Fruit fly (Drosophila melanogaster) whole organism, embryonic: ENCODE measurements around the gene CG17732.

Source experiments
- Atf-2 ChIP-seq: fragments of 200-800 bp; sonication (Bioruptor generic); optimal IDR thresholded peaks from 2 replicates; lab custom pipeline; 2016; ENCODE audit warnings: missing biosample characterization, missing genetic modification characterization
- B-H2 ChIP-seq: fragments of 200-800 bp; sonication (Bioruptor generic); optimal IDR thresholded peaks from 2 replicates; lab custom pipeline; 2018; ENCODE audit warnings: missing biosample characterization, mild to moderate bottlenecking, missing genetic modification characterization
- Bgb ChIP-seq: fragments of 200-800 bp; sonication (Bioruptor generic); IDR thresholded peaks from 2 replicates; pipeline ENCODE4 v1.3.6; 2022; ENCODE audit warnings: missing biosample characterization, missing genetic modification characterization; ENCODE audit not compliant: partially characterized antibody
- BtbVII ChIP-seq: fragments of 200-800 bp; sonication (Bioruptor generic); optimal IDR thresholded peaks from 3 replicates; lab custom pipeline; 2017; ENCODE audit warnings: missing biosample characterization, mild to moderate bottlenecking, missing genetic modification characterization
- CG10209 ChIP-seq: fragments of 200-800 bp; sonication (Bioruptor generic); optimal IDR thresholded peaks from 3 replicates; lab custom pipeline; 2017; ENCODE audit warnings: missing biosample characterization, mild to moderate bottlenecking, missing genetic modification characterization, missing genetic modification reagents
- CG10543 ChIP-seq: fragments of 200-800 bp; sonication (Bioruptor generic); optimal IDR thresholded peaks from 3 replicates; lab custom pipeline; 2017; ENCODE audit warnings: missing biosample characterization, mild to moderate bottlenecking, missing genetic modification characterization, moderate library complexity
- CG10654 ChIP-seq: fragments of 200-800 bp; sonication (Bioruptor generic); optimal IDR thresholded peaks from 2 replicates; lab custom pipeline; 2016; ENCODE audit warnings: missing biosample characterization, missing genetic modification characterization
- CG11504 ChIP-seq: fragments of 200-800 bp; sonication (Bioruptor generic); optimal IDR thresholded peaks from 3 replicates; lab custom pipeline; 2019; ENCODE audit warnings: missing biosample characterization, mild to moderate bottlenecking, missing genetic modification characterization, moderate library complexity
- CG12744 ChIP-seq: fragments of 200-800 bp; sonication (Bioruptor generic); optimal IDR thresholded peaks from 2 replicates; lab custom pipeline; 2016; ENCODE audit warnings: missing biosample characterization, missing genetic modification characterization
- CG12769 ChIP-seq: fragments of 200-800 bp; sonication (Bioruptor generic); optimal IDR thresholded peaks from 2 replicates; lab custom pipeline; 2019; ENCODE audit warnings: missing biosample characterization, mild to moderate bottlenecking, missing genetic modification characterization, moderate library complexity
- CG13624 ChIP-seq: fragments of 200-800 bp; sonication (Bioruptor generic); optimal IDR thresholded peaks from 2 replicates; lab custom pipeline; 2016; ENCODE audit warnings: missing biosample characterization, missing genetic modification characterization
- CG13894 ChIP-seq: fragments of 200-800 bp; sonication (Bioruptor generic); optimal IDR thresholded peaks from 3 replicates; lab custom pipeline; 2018; ENCODE audit warnings: missing biosample characterization, mild to moderate bottlenecking, missing genetic modification characterization, moderate library complexity
- CG15514 ChIP-seq: fragments of 200-800 bp; sonication (Bioruptor generic); optimal IDR thresholded peaks from 3 replicates; lab custom pipeline; 2017; ENCODE audit warnings: missing biosample characterization, missing genetic modification characterization, mild to moderate bottlenecking, moderate library complexity, missing genetic modification reagents
- CG15696 ChIP-seq: fragments of 200-800 bp; sonication (Bioruptor generic); optimal IDR thresholded peaks from 2 replicates; lab custom pipeline; 2019; ENCODE audit warnings: missing biosample characterization, mild to moderate bottlenecking, missing genetic modification characterization, moderate library complexity
- CG17186 ChIP-seq: fragments of 200-800 bp; sonication (Bioruptor generic); optimal IDR thresholded peaks from 3 replicates; lab custom pipeline; 2017; ENCODE audit warnings: missing biosample characterization, missing genetic modification reagents, missing genetic modification characterization
- CG17612 ChIP-seq: fragments of 200-800 bp; sonication (Bioruptor generic); IDR thresholded peaks from 2 replicates; pipeline ENCODE4 v1.3.6; 2022; ENCODE audit warnings: missing biosample characterization, missing genetic modification characterization
- CG18476 ChIP-seq: fragments of 200-800 bp; sonication (Bioruptor generic); optimal IDR thresholded peaks from 2 replicates; lab custom pipeline; 2016; ENCODE audit warnings: missing biosample characterization, mild to moderate bottlenecking, missing genetic modification characterization
- CG2712 ChIP-seq: fragments of 200-800 bp; optimal IDR thresholded peaks from 3 replicates; lab custom pipeline; 2019; ENCODE audit warnings: missing biosample characterization, mild to moderate bottlenecking, missing genetic modification characterization, moderate library complexity
- CG2875 ChIP-seq: fragments of 200-800 bp; sonication (Bioruptor generic); optimal IDR thresholded peaks from 2 replicates; lab custom pipeline; 2017; ENCODE audit warnings: missing biosample characterization, mild to moderate bottlenecking, missing genetic modification characterization, missing genetic modification reagents
- CG30431 ChIP-seq: fragments of 200-800 bp; sonication (Bioruptor generic); optimal IDR thresholded peaks from 2 replicates; lab custom pipeline; 2017; ENCODE audit warnings: missing biosample characterization, missing genetic modification characterization
- CG32532 ChIP-seq: fragments of 200-800 bp; sonication (Bioruptor generic); IDR thresholded peaks from 2 replicates; pipeline ENCODE4 v1.3.6; 2022; ENCODE audit warnings: missing biosample characterization, missing genetic modification characterization
- CG4328 ChIP-seq: fragments of 200-800 bp; sonication (Bioruptor generic); optimal IDR thresholded peaks from 3 replicates; lab custom pipeline; 2017; ENCODE audit warnings: missing biosample characterization, missing genetic modification reagents, missing genetic modification characterization
- CG5245 ChIP-seq: fragments of 200-800 bp; sonication (Bioruptor generic); optimal IDR thresholded peaks from 3 replicates; lab custom pipeline; 2016; ENCODE audit warnings: missing biosample characterization, missing genetic modification characterization
- CG5953 ChIP-seq: fragments of 200-800 bp; sonication (Bioruptor generic); IDR thresholded peaks from 2 replicates; pipeline ENCODE4 v1.3.6; 2022; ENCODE audit warnings: missing biosample characterization, missing genetic modification characterization
- CG6854 ChIP-seq: fragments of 200-800 bp; sonication (Bioruptor generic); optimal IDR thresholded peaks from 3 replicates; lab custom pipeline; 2017; ENCODE audit warnings: missing biosample characterization, mild to moderate bottlenecking, missing genetic modification characterization
- CG8359 ChIP-seq: fragments of 200-800 bp; sonication (Bioruptor generic); optimal IDR thresholded peaks from 2 replicates; lab custom pipeline; 2017; ENCODE audit warnings: missing biosample characterization, mild to moderate bottlenecking, missing genetic modification characterization, borderline replicate concordance
- CG8924 ChIP-seq: fragments of 200-800 bp; optimal IDR thresholded peaks from 3 replicates; lab custom pipeline; 2019; ENCODE audit warnings: missing biosample characterization, mild to moderate bottlenecking, missing genetic modification characterization, moderate library complexity
- CG9932 ChIP-seq: fragments of 200-800 bp; sonication (Bioruptor generic); IDR thresholded peaks from 2 replicates; pipeline ENCODE4 v1.3.6; 2022; ENCODE audit warnings: missing biosample characterization, missing genetic modification characterization
- Camta ChIP-seq: fragments of 200-800 bp; sonication (Bioruptor generic); optimal IDR thresholded peaks from 2 replicates; lab custom pipeline; 2016; ENCODE audit warnings: missing biosample characterization, missing genetic modification characterization
- Chrac-16 ChIP-seq: fragments of 200-800 bp; sonication (Bioruptor generic); optimal IDR thresholded peaks from 3 replicates; lab custom pipeline; 2016; ENCODE audit warnings: missing biosample characterization, missing genetic modification characterization
- CoRest ChIP-seq: fragments of 200-800 bp; sonication (Bioruptor generic); optimal IDR thresholded peaks from 3 replicates; lab custom pipeline; 2018; ENCODE audit warnings: missing biosample characterization, mild to moderate bottlenecking, missing genetic modification characterization, moderate library complexity
- D19A ChIP-seq: fragments of 200-800 bp; optimal IDR thresholded peaks from 3 replicates; lab custom pipeline; 2019; ENCODE audit warnings: missing biosample characterization, mild to moderate bottlenecking, missing genetic modification characterization, moderate library complexity
- ERR ChIP-seq: fragments of 200-800 bp; sonication (Bioruptor generic); optimal IDR thresholded peaks from 2 replicates; lab custom pipeline; 2016; ENCODE audit warnings: missing biosample characterization, missing genetic modification characterization
- Fer2 ChIP-seq: fragments of 200-800 bp; sonication (Bioruptor generic); optimal IDR thresholded peaks from 2 replicates; lab custom pipeline; 2018; ENCODE audit warnings: missing biosample characterization, mild to moderate bottlenecking, missing genetic modification characterization, moderate library complexity
- GATAe ChIP-seq: fragments of 200-800 bp; sonication (Bioruptor generic); conservative IDR thresholded peaks from 2 replicates; pipeline ENCODE4 v1.3.6; 2022; ENCODE audit warnings: missing biosample characterization, missing genetic modification characterization
- Mes4 ChIP-seq: fragments of 200-800 bp; sonication (Bioruptor generic); optimal IDR thresholded peaks from 2 replicates; lab custom pipeline; 2016; ENCODE audit warnings: missing biosample characterization, missing genetic modification characterization
- Mrtf ChIP-seq: fragments of 200-800 bp; sonication (Bioruptor generic); IDR thresholded peaks from 3 replicates; pipeline ENCODE4 v1.3.6; 2022; ENCODE audit warnings: missing biosample characterization, missing genetic modification characterization
- Nf-YB ChIP-seq: fragments of 200-800 bp; sonication (Bioruptor generic); optimal IDR thresholded peaks from 3 replicates; lab custom pipeline; 2019; ENCODE audit warnings: missing biosample characterization, mild to moderate bottlenecking, missing genetic modification characterization, moderate library complexity
- Xbp1 ChIP-seq: fragments of 200-800 bp; sonication (Bioruptor generic); optimal IDR thresholded peaks from 3 replicates; lab custom pipeline; 2016; ENCODE audit warnings: missing biosample characterization, mild to moderate bottlenecking, missing genetic modification characterization
- cg ChIP-seq: fragments of 200-800 bp; sonication (Bioruptor generic); optimal IDR thresholded peaks from 3 replicates; lab custom pipeline; 2019; ENCODE audit warnings: missing biosample characterization, mild to moderate bottlenecking, missing genetic modification characterization, moderate library complexity
- chm ChIP-seq: fragments of 200-800 bp; sonication (Bioruptor generic); IDR thresholded peaks from 2 replicates; pipeline ENCODE4 v1.3.6; 2022; ENCODE audit warnings: missing biosample characterization, missing genetic modification characterization
- chn ChIP-seq: fragments of 200-800 bp; sonication (Bioruptor generic); optimal IDR thresholded peaks from 2 replicates; lab custom pipeline; 2016; ENCODE audit warnings: missing biosample characterization, missing genetic modification characterization
- en ChIP-seq: fragments of 200-800 bp; sonication (Bioruptor generic); optimal IDR thresholded peaks from 2 replicates; lab custom pipeline; 2016; ENCODE audit warnings: missing biosample characterization, missing genetic modification characterization
- fd64A ChIP-seq: fragments of 200-800 bp; sonication (Bioruptor generic); optimal IDR thresholded peaks from 3 replicates; lab custom pipeline; 2018; ENCODE audit warnings: missing biosample characterization, mild to moderate bottlenecking, missing genetic modification characterization
- fd96Cb ChIP-seq: fragments of 200-800 bp; sonication (Bioruptor generic); optimal IDR thresholded peaks from 2 replicates; lab custom pipeline; 2018; ENCODE audit warnings: missing biosample characterization, mild to moderate bottlenecking, missing genetic modification characterization, moderate library complexity
- grn ChIP-seq: fragments of 200-800 bp; sonication (Bioruptor generic); optimal IDR thresholded peaks from 3 replicates; lab custom pipeline; 2017; ENCODE audit warnings: missing biosample characterization, missing genetic modification characterization
- knrl ChIP-seq: fragments of 200-800 bp; sonication (Bioruptor generic); IDR thresholded peaks from 3 replicates; pipeline ENCODE4 v1.3.6; 2022; ENCODE audit warnings: missing biosample characterization, missing genetic modification characterization; ENCODE audit not compliant: partially characterized antibody
- luna ChIP-seq: fragments of 200-800 bp; sonication (Bioruptor generic); optimal IDR thresholded peaks from 2 replicates; lab custom pipeline; 2016; ENCODE audit warnings: missing biosample characterization, missing genetic modification characterization
- row ChIP-seq: fragments of 200-800 bp; sonication (Bioruptor generic); IDR thresholded peaks from 3 replicates; pipeline ENCODE4 v1.3.6; 2022; ENCODE audit warnings: missing biosample characterization, missing genetic modification characterization
- seq ChIP-seq: fragments of 200-800 bp; sonication (Bioruptor generic); IDR thresholded peaks from 2 replicates; pipeline ENCODE4 v1.3.6; 2022; ENCODE audit warnings: missing biosample characterization, missing genetic modification characterization
- slbo ChIP-seq: fragments of 200-800 bp; sonication (Bioruptor generic); IDR thresholded peaks from 2 replicates; pipeline ENCODE4 v1.3.6; 2022; ENCODE audit warnings: missing biosample characterization, missing genetic modification characterization
- sug ChIP-seq: fragments of 200-800 bp; optimal IDR thresholded peaks from 2 replicates; lab custom pipeline; 2019; ENCODE audit warnings: missing biosample characterization, mild to moderate bottlenecking, missing genetic modification characterization, moderate library complexity
- vfl ChIP-seq: fragments of 200-800 bp; sonication (Bioruptor generic); optimal IDR thresholded peaks from 2 replicates; lab custom pipeline; 2016; ENCODE audit warnings: missing biosample characterization, missing genetic modification characterization

The CG17732 gene

DNA sequence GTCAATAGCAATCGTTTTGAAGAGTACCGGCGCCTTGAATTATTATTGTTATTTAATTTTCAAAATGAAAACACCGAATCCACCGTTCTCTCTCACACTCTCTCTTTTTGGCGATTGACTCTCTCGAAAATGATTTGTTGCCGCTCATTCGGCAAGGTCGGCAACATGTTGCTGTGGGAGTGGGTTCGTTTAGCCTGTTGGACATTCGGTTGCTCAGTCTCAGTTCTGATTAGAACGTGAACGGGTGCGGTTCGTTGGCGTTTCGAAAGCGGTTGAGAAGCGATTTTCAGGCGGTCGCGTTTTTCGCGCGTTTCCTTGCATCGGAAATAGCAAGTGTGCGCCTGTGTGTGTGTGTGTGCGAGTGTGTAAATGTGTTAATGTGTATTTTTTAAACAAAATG lies 42.5 kb upstream of the CG17732 start, which contains the start of gene Ac76E (continued):
- TF ChIP-seq Nf-YB, result no peak
- TF ChIP-seq CG18476 (GFP tag; lab: Kevin White, UChicago), result no peak
- TF ChIP-seq ERR (GFP tag; lab: Kevin White, UChicago), result peak; percentile 36
- TF ChIP-seq CG30431 (GFP tag; lab: Kevin White, UChicago), result no peak
- TF ChIP-seq CG17186 (GFP tag; lab: Kevin White, UChicago), result no peak
- TF ChIP-seq luna, result peak; percentile 23
- TF ChIP-seq cg, result peak; percentile 37
- peak; percentile 99 for TF ChIP-seq CG8359 (GFP tag; lab: Kevin White, UChicago)
- TF ChIP-seq Xbp1, result no peak
- no peak for TF ChIP-seq CG10654 (GFP tag; lab: Kevin White, UChicago)
- peak; percentile 100 for TF ChIP-seq CG11504 (tag; lab: Kevin White, UChicago)
- TF ChIP-seq CG12769 (tag; lab: Kevin White, UChicago), result peak; percentile 65
- peak; percentile 67 for TF ChIP-seq Bgb
- no peak for TF ChIP-seq Chrac-16
- TF ChIP-seq CG15696, result no peak
- TF ChIP-seq CG6854 (GFP tag; lab: Kevin White, UChicago), result peak; percentile 15
- peak; percentile 11 for TF ChIP-seq BtbVII (GFP tag; lab: Kevin White, UChicago)
- no peak for TF ChIP-seq Camta (GFP tag; lab: Kevin White, UChicago)
- no peak for TF ChIP-seq CG12744 (GFP tag; lab: Kevin White, UChicago)
- TF ChIP-seq sug (tag; lab: Kevin White, UChicago), result peak; percentile 24
- TF ChIP-seq chn (GFP tag; lab: Kevin White, UChicago), result peak; percentile 33
- peak; percentile 37 for TF ChIP-seq CG15514
- TF ChIP-seq chm (GFP tag; lab: Robert Waterston, UW), result peak; percentile 34; the same call in 1 of the 2 replicates
- no peak for TF ChIP-seq knrl (GFP tag; lab: Robert Waterston, UW)
- peak; percentile 45; the same call in 1 of the 2 replicates for TF ChIP-seq CG32532
- TF ChIP-seq Atf-2 (GFP tag; lab: Kevin White, UChicago), result no peak
- TF ChIP-seq CG10543 (GFP tag; lab: Kevin White, UChicago), result peak; percentile 46
- no peak for TF ChIP-seq Mes4
- no peak for TF ChIP-seq Mrtf (GFP tag; lab: Robert Waterston, UW)
- peak; percentile 29 for TF ChIP-seq slbo
- no peak for TF ChIP-seq fd64A (GFP tag; lab: Kevin White, UChicago)
- TF ChIP-seq en, result no peak
- TF ChIP-seq seq (GFP tag; lab: Robert Waterston, UW), result peak; percentile 35; the same call in 1 of the 2 replicates
- peak; percentile 14 for TF ChIP-seq CG13624 (GFP tag; lab: Kevin White, UChicago)
- peak; percentile 46; the same call in 1 of the 2 replicates for TF ChIP-seq GATAe
- peak; percentile 16; the same call in 1 of the 2 replicates for TF ChIP-seq CG9932 (GFP tag; lab: Robert Waterston, UW)
- TF ChIP-seq CG2875, result no peak
- no peak for TF ChIP-seq CG10209 (GFP tag; lab: Kevin White, UChicago)
- no peak for TF ChIP-seq CG5953
- no peak for TF ChIP-seq CG4328 (GFP tag; lab: Kevin White, UChicago)

DNA sequence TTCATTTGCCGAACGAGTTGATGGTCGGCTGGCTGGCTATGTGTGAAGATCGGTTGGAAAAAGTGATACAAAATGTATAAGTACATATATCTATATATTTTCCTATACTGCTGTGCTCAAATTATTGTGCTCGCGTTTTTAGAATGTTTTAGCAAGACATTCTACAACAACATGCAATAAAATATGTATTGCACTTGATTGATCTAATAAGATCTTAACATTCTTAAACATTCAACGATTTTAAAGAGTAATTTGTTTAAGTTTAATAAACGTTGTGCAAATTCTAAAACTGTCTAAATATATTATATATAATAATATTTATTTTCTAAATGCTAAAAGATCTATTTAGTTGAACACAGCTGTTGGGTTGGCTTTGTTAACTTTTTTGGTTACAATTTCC lies 41.1 kb upstream of the CG17732 start:
- TF ChIP-seq D19A (tag; lab: Kevin White, UChicago) (no peak), CG17612 (GFP tag; lab: Robert Waterston, UW) (no peak), B-H2 (GFP tag; lab: Kevin White, UChicago) (no peak), CG2712 (tag; lab: Kevin White, UChicago) (peak; percentile 25), Fer2 (no peak), CG13894 (no peak), fd96Cb (no peak), CG9932 (GFP tag; lab: Robert Waterston, UW) (peak; percentile 15; the same call in 1 of the 2 replicates), CG5245 (GFP tag; lab: Kevin White, UChicago) (no peak), grn (no peak), row (GFP tag; lab: Robert Waterston, UW) (no peak), CG8924 (tag; lab: Kevin White, UChicago) (peak; percentile 13), vfl (GFP tag; lab: Kevin White, UChicago) (no peak), CoRest (tag; lab: Kevin White, UChicago) (peak; percentile 2)
